Worm (Caenorhabditis elegans): ENCODE measurements around the gene C01B9.1.

- TF ChIP-seq dao-5 (tag; optimal IDR thresholded peaks at IDR 0.05) (no peak), W03F9.2 (tag; optimal IDR thresholded peaks at IDR 0.05) (no peak)
These were observed 14.2 kb downstream of the C01B9.1 start for ce11 chrII:13785582-13785981.
